Worm (Caenorhabditis elegans) whole organism, midembryonic: ENCODE results near the gene zipt-9.

Experiments used
- T22C8.4 ChIP-seq: fragments of 200-800 bp; sonication (Bioruptor generic); IDR thresholded peaks from 2 replicates; pipeline ENCODE4 v1.3.6; 2022; ENCODE audit warnings: missing genetic modification characterization, missing compliant biosample characterization
- cog-1 ChIP-seq: sonication (generic microtip); optimal IDR thresholded peaks from 2 replicates; lab custom pipeline; 2016; ENCODE audit warnings: missing genetic modification characterization, missing compliant biosample characterization
- flt-1 ChIP-seq: fragments of 200-800 bp; sonication (Bioruptor generic); IDR thresholded peaks from 2 replicates; pipeline ENCODE4 v1.3.6; 2022; ENCODE audit warnings: missing genetic modification characterization, missing compliant biosample characterization
- klf-2 ChIP-seq: fragments of 200-800 bp; sonication (Bioruptor generic); conservative IDR thresholded peaks from 2 replicates; pipeline ENCODE4 v1.3.6; 2022; ENCODE audit warnings: missing genetic modification reagents, missing genetic modification characterization, missing compliant biosample characterization
- med-1 ChIP-seq: sonication (generic microtip); optimal IDR thresholded peaks from 2 replicates; lab custom pipeline; 2017; ENCODE audit warnings: missing genetic modification characterization, mild to moderate bottlenecking, missing compliant biosample characterization, antibody characterized with exemption, missing genetic modification reagents; ENCODE audit not compliant: insufficient read depth
- ref-1 ChIP-seq: fragments of 200-800 bp; sonication (Bioruptor generic); conservative IDR thresholded peaks from 2 replicates; pipeline ENCODE4 v1.3.6; 2022; ENCODE audit warnings: missing genetic modification reagents, missing genetic modification characterization, missing compliant biosample characterization
- tab-1 ChIP-seq: fragments of 200-800 bp; sonication (Bioruptor generic); IDR thresholded peaks from 2 replicates; pipeline ENCODE4 v1.3.6; 2022; ENCODE audit warnings: missing genetic modification characterization, missing compliant biosample characterization
- ztf-23 ChIP-seq: fragments of 200-800 bp; sonication (Bioruptor generic); IDR thresholded peaks from 2 replicates; pipeline ENCODE4 v1.3.6; 2022; ENCODE audit warnings: missing genetic modification reagents, missing genetic modification characterization, missing compliant biosample characterization
- ztf-29 ChIP-seq: fragments of 200-800 bp; sonication (Bioruptor generic); IDR thresholded peaks from 2 replicates; pipeline ENCODE4 v1.3.6; 2022; ENCODE audit warnings: missing genetic modification reagents, missing genetic modification characterization, missing compliant biosample characterization

The zipt-9 gene

ce11 chrV:13671911-13672639, 43.0 kb downstream of the zipt-9 start, which contains the start of the genes mip-2 and F58G11.4:
TSS of gene mip-2 (minus strand) at chrV:13671958.
TSS of gene F58G11.4 (plus strand) at chrV:13672589.
- TF ChIP-seq cog-1 (tag; lab: Kevin White, UChicago) (no peak), tab-1 (GFP tag; lab: Robert Waterston, UW) (no peak), ref-1 (GFP tag; lab: Robert Waterston, UW) (no peak), med-1 (GFP tag; lab: Kevin White, UChicago) (no peak), ztf-29 (GFP tag; lab: Robert Waterston, UW) (no peak), ztf-23 (GFP tag; lab: Robert Waterston, UW) (no peak), klf-2 (GFP tag; lab: Robert Waterston, UW) (no peak), T22C8.4 (GFP tag; lab: Robert Waterston, UW) (no peak), flt-1 (GFP tag; lab: Robert Waterston, UW) (no peak)

ce11 chrV:13669170-13669569, 45.9 kb downstream of the zipt-9 start:
- TF ChIP-seq ref-1 (GFP tag; lab: Robert Waterston, UW) (no peak), tab-1 (GFP tag; lab: Robert Waterston, UW) (no peak), ztf-23 (GFP tag; lab: Robert Waterston, UW) (no peak), ztf-29 (GFP tag; lab: Robert Waterston, UW) (no peak), klf-2 (GFP tag; lab: Robert Waterston, UW) (no peak), med-1 (GFP tag; lab: Kevin White, UChicago) (no peak), T22C8.4 (GFP tag; lab: Robert Waterston, UW) (no peak)

DNA sequence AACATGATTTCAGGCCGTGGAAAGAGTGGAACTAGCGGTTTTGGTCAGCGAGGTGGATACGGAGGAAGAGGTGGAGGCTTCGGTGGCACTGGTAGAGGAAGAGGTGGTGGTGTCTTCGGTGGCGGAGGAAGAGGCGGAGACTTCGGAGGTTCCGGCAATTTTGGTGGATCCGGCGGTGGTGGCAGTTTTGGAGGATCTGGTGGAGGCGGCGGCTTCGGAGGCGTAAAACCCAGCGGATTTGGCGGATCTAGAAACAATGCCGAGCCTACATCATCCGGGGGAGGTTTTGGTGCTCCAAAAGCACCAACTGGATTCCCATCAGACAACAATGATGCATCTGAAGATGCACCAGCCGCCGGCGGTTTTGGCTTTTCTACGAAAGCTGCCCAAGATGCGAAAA, 46.7 kb downstream of the zipt-9 start:
- TF ChIP-seq ref-1 (GFP tag; lab: Robert Waterston, UW): no peak
- TF ChIP-seq tab-1 (GFP tag; lab: Robert Waterston, UW): 0 out of 2 replicates have a peak, but pooled peaks have one; percentile 23
- peak; percentile 57; the same call in 1 of the 2 replicates for TF ChIP-seq flt-1 (GFP tag; lab: Robert Waterston, UW)

- TF ChIP-seq ztf-29 (GFP tag; lab: Robert Waterston, UW) (no peak), med-1 (GFP tag; lab: Kevin White, UChicago) (no peak), klf-2 (GFP tag; lab: Robert Waterston, UW) (no peak), cog-1 (tag; lab: Kevin White, UChicago) (no peak), tab-1 (GFP tag; lab: Robert Waterston, UW) (no peak), flt-1 (GFP tag; lab: Robert Waterston, UW) (no peak), ref-1 (GFP tag; lab: Robert Waterston, UW) (no peak), ztf-23 (GFP tag; lab: Robert Waterston, UW) (no peak), T22C8.4 (GFP tag; lab: Robert Waterston, UW) (no peak)
These were observed 48.6 kb downstream of the zipt-9 start for ce11 chrV:13666460-13666859.

DNA sequence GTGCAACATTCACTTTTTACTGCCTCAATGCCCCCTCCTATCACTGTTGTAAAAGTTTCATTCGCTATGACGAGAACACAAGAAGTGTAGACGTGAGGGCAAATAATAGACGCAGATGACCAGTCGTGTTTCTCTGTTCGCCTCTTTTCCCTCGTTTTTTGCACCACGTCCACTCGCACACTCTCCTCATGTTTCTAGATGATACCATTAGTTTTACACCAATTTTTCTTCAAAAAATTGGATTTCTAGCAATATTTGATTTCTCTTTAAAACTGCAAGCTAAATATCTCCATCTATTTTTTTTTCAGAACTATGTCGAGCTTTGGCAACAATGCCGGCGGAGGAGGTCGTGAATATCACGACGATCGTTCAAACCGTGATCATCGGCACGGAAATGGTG, 50.0 kb downstream of the zipt-9 start, which contains the start of gene rde-12:
Gene rde-12, plus strand, starts transcription at position 301 of the 400 bp plus-strand sequence.
- TF ChIP-seq ztf-29 (GFP tag; lab: Robert Waterston, UW) (no peak), tab-1 (GFP tag; lab: Robert Waterston, UW) (no peak), ref-1 (GFP tag; lab: Robert Waterston, UW) (no peak), klf-2 (GFP tag; lab: Robert Waterston, UW) (no peak), flt-1 (GFP tag; lab: Robert Waterston, UW) (no peak)

- no peak for TF ChIP-seq tab-1 (GFP tag; lab: Robert Waterston, UW)
- TF ChIP-seq ztf-23 (GFP tag; lab: Robert Waterston, UW): no peak
- TF ChIP-seq klf-2 (GFP tag; lab: Robert Waterston, UW): no peak
- no peak for TF ChIP-seq cog-1 (tag; lab: Kevin White, UChicago)
- TF ChIP-seq flt-1 (GFP tag; lab: Robert Waterston, UW): no peak
- no peak for TF ChIP-seq T22C8.4 (GFP tag; lab: Robert Waterston, UW)
- TF ChIP-seq ztf-29 (GFP tag; lab: Robert Waterston, UW): no peak
- no peak for TF ChIP-seq ref-1 (GFP tag; lab: Robert Waterston, UW)
- TF ChIP-seq med-1 (GFP tag; lab: Kevin White, UChicago): no peak
These were observed 50.6 kb downstream of the zipt-9 start for ce11 chrV:13664340-13664916.
